Worm (Caenorhabditis elegans) whole organism, L4 larva: ENCODE measurements around the gene dct-1.

Source experiments
- D1046.2 ChIP-seq: fragments of 200-800 bp; sonication (Bioruptor generic); IDR thresholded peaks from 2 replicates; pipeline ENCODE4 v1.3.6; 2022; ENCODE audit warnings: missing genetic modification characterization, missing compliant biosample characterization
- F44E2.7 ChIP-seq: fragments of 200-800 bp; sonication (Bioruptor generic); IDR thresholded peaks from 2 replicates; pipeline ENCODE4 v2.1.2; 2022; ENCODE audit warnings: missing genetic modification characterization, missing compliant biosample characterization
- R02D3.7 ChIP-seq: fragments of 150-350 bp; sonication (generic microtip); optimal IDR thresholded peaks from 3 replicates; lab custom pipeline; 2014; ENCODE audit warnings: missing biosample characterization, missing genetic modification characterization
- T20F7.1 ChIP-seq: fragments of 200-800 bp; sonication (Bioruptor generic); optimal IDR thresholded peaks from 2 replicates; lab custom pipeline; 2018; ENCODE audit warnings: mild to moderate bottlenecking, missing genetic modification characterization, missing compliant biosample characterization
- Y48G9A.11 ChIP-seq: fragments of 200-800 bp; sonication (Bioruptor generic); IDR thresholded peaks from 2 replicates; pipeline ENCODE4 v1.3.6; 2022; ENCODE audit warnings: missing genetic modification reagents, missing genetic modification characterization, missing compliant biosample characterization
- Y5F2A.4 ChIP-seq: fragments of 200-800 bp; sonication (Bioruptor generic); optimal IDR thresholded peaks from 2 replicates; lab custom pipeline; 2018; ENCODE audit warnings: mild to moderate bottlenecking, missing genetic modification characterization, missing compliant biosample characterization
- ZK337.2 ChIP-seq: fragments of 200-800 bp; sonication (Bioruptor generic); IDR thresholded peaks from 2 replicates; pipeline ENCODE4 v1.3.6; 2022; ENCODE audit warnings: missing genetic modification reagents, missing genetic modification characterization, missing compliant biosample characterization
- aly-2 ChIP-seq: sonication (generic microtip); optimal IDR thresholded peaks from 2 replicates; lab custom pipeline; 2018; ENCODE audit warnings: missing biosample characterization, missing genetic modification characterization
- arid-1 ChIP-seq: fragments of 200-800 bp; sonication (Bioruptor generic); conservative IDR thresholded peaks from 2 replicates; pipeline ENCODE4 v1.3.6; 2022; ENCODE audit warnings: missing genetic modification reagents, missing genetic modification characterization, missing compliant biosample characterization
- ceh-44 ChIP-seq: fragments of 200-800 bp; sonication (Bioruptor generic); IDR thresholded peaks from 2 replicates; pipeline ENCODE4 v1.3.6; 2022; ENCODE audit warnings: missing genetic modification reagents, missing genetic modification characterization, missing compliant biosample characterization
- cey-2 ChIP-seq: sonication (generic microtip); optimal IDR thresholded peaks from 3 replicates; lab custom pipeline; 2017; ENCODE audit warnings: missing genetic modification characterization, mild to moderate bottlenecking, missing compliant biosample characterization, antibody characterized with exemption, borderline replicate concordance; ENCODE audit not compliant: insufficient read depth
- daf-16 ChIP-seq, 3 experiments: sonication (generic microtip); optimal IDR thresholded peaks; 2 replicates each; lab custom pipeline; 2016 to 2017; ENCODE audit warnings: missing genetic modification characterization in 3 of 3, missing genetic modification reagents in 3 of 3, mild to moderate bottlenecking in 2 of 3, missing compliant biosample characterization in 2 of 3, missing biosample characterization in 1 of 3, moderate library complexity in 1 of 3
- daf-19 ChIP-seq: fragments of 200-800 bp; sonication (Bioruptor generic); conservative IDR thresholded peaks from 2 replicates; pipeline ENCODE4 v1.3.6; 2022; ENCODE audit warnings: missing genetic modification characterization, missing compliant biosample characterization
- fos-1 ChIP-seq: fragments of 150-350 bp; optimal IDR thresholded peaks from 2 replicates; lab custom pipeline; 2014; ENCODE audit warnings: missing biosample characterization, missing genetic modification characterization
- hlh-30 ChIP-seq: sonication (generic microtip); optimal IDR thresholded peaks from 2 replicates; lab custom pipeline; 2017; ENCODE audit warnings: antibody characterized with exemption, mild to moderate bottlenecking, missing genetic modification characterization, missing compliant biosample characterization; ENCODE audit not compliant: insufficient read depth
- hmg-1.1 ChIP-seq: fragments of 200-800 bp; sonication (Bioruptor generic); IDR thresholded peaks from 2 replicates; pipeline ENCODE4 v1.3.6; 2022; ENCODE audit warnings: missing genetic modification reagents, missing genetic modification characterization, missing compliant biosample characterization
- lim-7 ChIP-seq: fragments of 200-800 bp; sonication (Bioruptor generic); IDR thresholded peaks from 2 replicates; pipeline ENCODE4 v1.3.6; 2022; ENCODE audit warnings: missing genetic modification characterization, missing compliant biosample characterization
- lin-1 ChIP-seq: fragments of 200-800 bp; sonication (Bioruptor generic); IDR thresholded peaks from 2 replicates; pipeline ENCODE4 v1.3.6; 2022; ENCODE audit warnings: missing genetic modification reagents, missing genetic modification characterization, missing compliant biosample characterization
- madf-5 ChIP-seq, 2 experiments: fragments of 200-800 bp; sonication (Bioruptor generic); IDR thresholded peaks; 2 replicates each; pipeline ENCODE4 v1.3.6; 2022; ENCODE audit warnings: missing compliant biosample characterization in 2 of 2, missing genetic modification characterization in 2 of 2
- mdl-1 ChIP-seq, 2 experiments: fragments of 150-350 bp in 1 of 2; sonication (generic microtip) in 1 of 2; optimal IDR thresholded peaks; 2 replicates each; lab custom pipeline; 2014 to 2017; ENCODE audit warnings: missing biosample characterization in 2 of 2, missing genetic modification characterization in 2 of 2
- mxl-2 ChIP-seq: fragments of 200-800 bp; sonication (Bioruptor generic); conservative IDR thresholded peaks from 2 replicates; pipeline ENCODE4 v1.3.6; 2022; ENCODE audit warnings: missing genetic modification reagents, missing genetic modification characterization, missing compliant biosample characterization
- mxl-3 ChIP-seq: fragments of 200-800 bp; sonication (Bioruptor generic); optimal IDR thresholded peaks from 2 replicates; lab custom pipeline; 2018; ENCODE audit warnings: mild to moderate bottlenecking, missing genetic modification characterization, missing compliant biosample characterization
- nhr-102 ChIP-seq: sonication (generic microtip); optimal IDR thresholded peaks from 2 replicates; lab custom pipeline; 2016; ENCODE audit warnings: mild to moderate bottlenecking, missing genetic modification characterization, moderate library complexity, missing compliant biosample characterization
- nhr-237 ChIP-seq: sonication (generic microtip); optimal IDR thresholded peaks from 2 replicates; lab custom pipeline; 2017; ENCODE audit warnings: missing biosample characterization, missing genetic modification characterization
- nhr-28 ChIP-seq: fragments of 150-350 bp; optimal IDR thresholded peaks from 2 replicates; lab custom pipeline; 2014; ENCODE audit warnings: missing biosample characterization, missing genetic modification characterization
- nhr-48 ChIP-seq: sonication (generic microtip); optimal IDR thresholded peaks from 2 replicates; lab custom pipeline; 2016; ENCODE audit warnings: mild to moderate bottlenecking, missing genetic modification characterization, missing compliant biosample characterization
- nhr-6 ChIP-seq: fragments of 150-350 bp; optimal IDR thresholded peaks from 2 replicates; lab custom pipeline; 2014; ENCODE audit warnings: missing biosample characterization, missing genetic modification characterization
- php-3 ChIP-seq: fragments of 200-800 bp; sonication (Bioruptor generic); IDR thresholded peaks from 2 replicates; pipeline ENCODE4 v1.3.6; 2022; ENCODE audit warnings: missing genetic modification reagents, missing genetic modification characterization, missing compliant biosample characterization
- spr-3 ChIP-seq: fragments of 200-800 bp; sonication (Bioruptor generic); optimal IDR thresholded peaks from 2 replicates; lab custom pipeline; 2018; ENCODE audit warnings: mild to moderate bottlenecking, missing genetic modification characterization, missing compliant biosample characterization
- tra-1 ChIP-seq: fragments of 200-800 bp; sonication (Bioruptor generic); IDR thresholded peaks from 2 replicates; pipeline ENCODE4 v1.3.6; 2022; ENCODE audit warnings: missing genetic modification reagents, missing genetic modification characterization, missing compliant biosample characterization
- unc-130 ChIP-seq: sonication (generic microtip); optimal IDR thresholded peaks from 2 replicates; lab custom pipeline; 2016; ENCODE audit warnings: missing genetic modification reagents, missing genetic modification characterization, missing compliant biosample characterization
- unc-62 ChIP-seq, 3 experiments: fragments of 150-350 bp in 1 of 3; sonication (generic microtip); optimal IDR thresholded peaks in 2 of 3; peaks in 1 of 3; 1 replicate in 1 of 3; 2 replicates in 2 of 3; lab custom pipeline; 2014 to 2017; ENCODE audit warnings: missing biosample characterization in 3 of 3, missing genetic modification characterization in 3 of 3, missing genetic modification reagents in 3 of 3, missing genotype in 1 of 3
- vab-7 ChIP-seq: fragments of 200-800 bp; sonication (Bioruptor generic); IDR thresholded peaks from 2 replicates; pipeline ENCODE4 v1.3.6; 2022; ENCODE audit warnings: missing genetic modification reagents, missing genetic modification characterization, missing compliant biosample characterization
- zfp-2 ChIP-seq: sonication (generic microtip); optimal IDR thresholded peaks from 2 replicates; lab custom pipeline; 2016; ENCODE audit warnings: mild to moderate bottlenecking, missing genetic modification characterization, missing compliant biosample characterization
- zfp-3 ChIP-seq: fragments of 200-800 bp; sonication (Bioruptor generic); conservative IDR thresholded peaks from 2 replicates; pipeline ENCODE4 v1.3.6; 2022; ENCODE audit warnings: missing genetic modification reagents, missing genetic modification characterization, missing compliant biosample characterization
- zip-2 ChIP-seq: fragments of 150-350 bp; optimal IDR thresholded peaks from 2 replicates; lab custom pipeline; 2014; ENCODE audit warnings: missing biosample characterization, missing genetic modification characterization
- ztf-7 ChIP-seq: fragments of 150-350 bp; optimal IDR thresholded peaks from 2 replicates; lab custom pipeline; 2014; ENCODE audit warnings: missing biosample characterization, missing genetic modification characterization

The dct-1 gene

ce11 chrX:7906430-7907014, 47.6 kb upstream of the dct-1 start, which contains the start of gene C39D10.1 (continued):
- TF ChIP-seq vab-7 (GFP tag; lab: Robert Waterston, UW) (peak; percentile 79), zfp-2 (tag; lab: Kevin White, UChicago) (no peak), mdl-1 (tag; optimal IDR thresholded peaks at IDR 0.05; lab: Kevin White, UChicago) (no peak), F44E2.7 (GFP tag; lab: Robert Waterston, UW) (no peak), D1046.2 (GFP tag; lab: Robert Waterston, UW) (peak; percentile 76; the same call in 1 of the 2 replicates), Y48G9A.11 (GFP tag; lab: Robert Waterston, UW) (peak; percentile 38; the same call in 1 of the 2 replicates), nhr-28 (tag; lab: Kevin White, UChicago) (peak; percentile 12), hlh-30 (tag; lab: Kevin White, UChicago) (peak; percentile 16), T20F7.1 (GFP tag; lab: Kevin White, UChicago) (peak; percentile 34), madf-5 (GFP tag; IDR thresholded peaks at IDR 0.05; lab: Robert Waterston, UW) (peak in 1 of 2 experiments; percentile 44; a peak in 1 of 4 replicates), zip-2 (peak; percentile 53), daf-19 (GFP tag; lab: Robert Waterston, UW) (0 out of 2 replicates have a peak, but pooled peaks have one; percentile 30), arid-1 (GFP tag; lab: Robert Waterston, UW) (0 out of 2 replicates have a peak, but pooled peaks have one; percentile 49), lim-7 (peak; percentile 78), daf-16 (GFP tag; optimal IDR thresholded peaks at IDR 0.05; lab: Kevin White, UChicago) (peak; percentile 22 to 68), daf-16 (tag; optimal IDR thresholded peaks at IDR 0.05; lab: Kevin White, UChicago) (no peak), nhr-102 (tag; lab: Kevin White, UChicago) (peak; percentile 33), ceh-44 (GFP tag; lab: Robert Waterston, UW) (peak; percentile 40; the same call in 1 of the 2 replicates), mxl-3 (GFP tag; lab: Kevin White, UChicago) (no peak), php-3 (0 out of 2 replicates have a peak, but pooled peaks have one; percentile 29)
- TF ChIP-seq, all 104 proteins: peak for 31

DNA sequence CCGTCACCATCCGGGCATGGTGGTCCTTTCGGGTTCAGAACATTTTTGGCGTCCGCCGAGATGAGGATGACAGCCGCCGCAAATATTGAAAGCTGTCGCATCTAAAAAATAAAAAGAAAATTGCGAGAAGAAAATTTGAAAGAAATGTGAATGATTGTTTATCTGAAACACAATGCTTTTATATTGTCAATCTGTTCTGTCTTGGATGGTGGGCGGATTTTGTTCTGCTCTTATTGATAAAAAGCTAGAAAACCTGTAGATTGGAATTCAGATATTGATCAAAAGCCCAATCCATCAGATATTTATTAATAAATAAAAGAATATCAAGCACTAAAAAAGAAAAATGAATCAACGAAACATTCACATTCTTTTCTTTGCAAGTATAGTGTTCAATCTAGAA, 40.3 kb upstream of the dct-1 start, which contains the start of gene C39D10.7:
TSS of gene C39D10.7 (minus strand) at position 101 of the 400 bp plus-strand sequence.
- TF ChIP-seq unc-62 (GFP tag; optimal IDR thresholded peaks at IDR 0.05 in 1 of 2; lab: Kevin White, UChicago) (peak in 1 of 2 experiments; percentile 78), unc-62 (tag; optimal IDR thresholded peaks at IDR 0.05; lab: Kevin White, UChicago) (no peak), nhr-237 (tag; lab: Kevin White, UChicago) (no peak)

DNA sequence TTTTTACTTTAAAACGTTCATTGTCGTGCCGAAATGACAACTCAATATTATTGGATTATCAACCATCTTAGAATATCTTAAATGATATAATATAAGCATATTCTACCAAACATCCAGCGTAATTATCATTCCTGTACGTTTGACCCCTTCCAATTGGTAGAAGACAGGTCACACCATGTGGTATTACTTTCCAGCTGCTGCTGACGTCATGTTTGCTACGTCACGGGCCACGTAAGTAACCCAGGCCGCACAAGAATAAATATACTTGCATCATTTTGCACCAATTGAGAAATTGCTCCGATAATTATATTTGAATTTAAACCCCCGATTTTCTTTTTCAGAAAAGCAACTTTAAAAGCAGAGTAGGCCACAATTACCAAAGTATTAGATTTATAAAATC, 38.5 kb upstream of the dct-1 start:
- TF ChIP-seq lin-1 (GFP tag; lab: Robert Waterston, UW), result no peak
- TF ChIP-seq mxl-2 (GFP tag; lab: Robert Waterston, UW), result no peak
- TF ChIP-seq mxl-3 (GFP tag; lab: Kevin White, UChicago), result no peak
- TF ChIP-seq tra-1 (GFP tag; lab: Robert Waterston, UW), result no peak

DNA sequence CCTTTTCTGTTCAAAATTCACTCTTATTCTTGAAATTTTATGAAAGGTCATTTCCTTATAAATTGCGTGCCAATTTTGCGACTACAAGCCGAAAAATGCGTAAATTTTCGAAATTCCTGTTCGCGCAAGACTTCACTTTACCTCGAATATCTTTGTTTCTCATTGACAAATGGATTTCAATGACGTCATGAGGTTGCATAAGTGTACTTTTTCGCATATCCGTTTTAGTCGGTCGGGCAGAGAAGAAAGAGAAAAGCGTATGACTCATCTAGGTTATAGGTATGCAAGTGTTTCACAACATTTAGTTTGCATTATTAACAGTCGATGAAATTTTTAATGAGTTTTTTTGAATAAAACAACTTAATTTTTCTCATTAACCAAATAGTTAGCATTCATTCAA, 38.1 kb upstream of the dct-1 start:
- TF ChIP-seq nhr-6 (tag; lab: Kevin White, UChicago) (no peak), unc-130 (GFP tag; lab: Kevin White, UChicago) (no peak), spr-3 (GFP tag; lab: Kevin White, UChicago) (no peak), zfp-3 (GFP tag; lab: Robert Waterston, UW) (no peak), D1046.2 (GFP tag; lab: Robert Waterston, UW) (no peak), cey-2 (tag; lab: Kevin White, UChicago) (no peak), mdl-1 (tag; optimal IDR thresholded peaks at IDR 0.05; lab: Kevin White, UChicago) (no peak), madf-5 (GFP tag; IDR thresholded peaks at IDR 0.05; lab: Robert Waterston, UW) (no peak), F44E2.7 (GFP tag; lab: Robert Waterston, UW) (no peak), R02D3.7 (tag; lab: Kevin White, UChicago) (no peak), ZK337.2 (GFP tag; lab: Robert Waterston, UW) (no peak), ztf-7 (no peak), hmg-1.1 (GFP tag; lab: Robert Waterston, UW) (no peak), aly-2 (tag; lab: Kevin White, UChicago) (no peak), fos-1 (tag; lab: Kevin White, UChicago) (no peak), nhr-48 (tag; lab: Kevin White, UChicago) (no peak), Y5F2A.4 (GFP tag; lab: Kevin White, UChicago) (no peak)
